Worm (Caenorhabditis elegans): ENCODE results near the gene srx-95.

srx-95 gene

ce11 chrII:6764734-6765133 is 10.2 kb upstream of the srx-95 start, which contains the start of gene nlp-50:
Gene nlp-50 (plus strand): TSS chrII:6765034.
- no peak for TF ChIP-seq unc-62 (GFP tag; optimal IDR thresholded peaks at IDR 0.05)

ce11 chrII:6756232-6756631 is 1.7 kb upstream of the srx-95 start, which contains the start of gene F41G3.3:
Gene F41G3.3 (plus strand): TSS chrII:6756532.
- TF ChIP-seq unc-62 (GFP tag; optimal IDR thresholded peaks at IDR 0.05): no peak

ce11 chrII:6752850-6753249 is 1.7 kb downstream of the srx-95 start, which contains the start of gene F41G3.21:
Gene F41G3.21 (minus strand): TSS chrII:6752950.
- no peak for TF ChIP-seq unc-62 (GFP tag; optimal IDR thresholded peaks at IDR 0.05)

- TF ChIP-seq unc-62 (GFP tag; optimal IDR thresholded peaks at IDR 0.05): no peak
Measured at ce11 chrII:6752027-6752426, 2.5 kb downstream of the srx-95 start, which contains the start of gene F41G3.19. Gene F41G3.19 (minus strand): TSS chrII:6752127.

- no peak for TF ChIP-seq unc-62 (GFP tag; optimal IDR thresholded peaks at IDR 0.05)
Measured at ce11 chrII:6750929-6751328, 3.6 kb downstream of the srx-95 start, which contains the start of gene F41G3.20. Gene F41G3.20 (minus strand): TSS chrII:6751029.

ce11 chrII:6749422-6749821 is 5.1 kb downstream of the srx-95 start, which contains the start of gene F41G3.10:
Gene F41G3.10 (minus strand): TSS chrII:6749522.
- no peak for TF ChIP-seq unc-62 (GFP tag; optimal IDR thresholded peaks at IDR 0.05)

- no peak for TF ChIP-seq unc-62 (GFP tag; optimal IDR thresholded peaks at IDR 0.05)
Measured at ce11 chrII:6746404-6746803, 8.2 kb downstream of the srx-95 start, which contains the start of gene F41G3.5. Gene F41G3.5 (plus strand): TSS chrII:6746704.

- no peak for TF ChIP-seq unc-62 (GFP tag; optimal IDR thresholded peaks at IDR 0.05)
Measured at ce11 chrII:6745783-6746182, 8.8 kb downstream of the srx-95 start, which contains the start of gene ins-14. Gene ins-14 (minus strand): TSS chrII:6745814.

- no peak for TF ChIP-seq unc-62 (GFP tag; optimal IDR thresholded peaks at IDR 0.05)
Measured at ce11 chrII:6744648-6745047, 9.9 kb downstream of the srx-95 start, which contains the start of gene ins-15. Gene ins-15 (minus strand): TSS chrII:6744748.

ce11 chrII:6742614-6743013 is 12.0 kb downstream of the srx-95 start, which contains the start of gene F41G3.6:
Gene F41G3.6 (plus strand): TSS chrII:6742914.
- TF ChIP-seq unc-62 (GFP tag; optimal IDR thresholded peaks at IDR 0.05): no peak

ce11 chrII:6741428-6741827 is 13.1 kb downstream of the srx-95 start, which contains the start of gene exos-8:
Gene exos-8 (plus strand): TSS chrII:6741691.
- TF ChIP-seq unc-62 (GFP tag; optimal IDR thresholded peaks at IDR 0.05): no peak

- TF ChIP-seq unc-62 (GFP tag; optimal IDR thresholded peaks at IDR 0.05): no peak
Measured at ce11 chrII:6736604-6737003, 18.0 kb downstream of the srx-95 start, which contains the start of gene T14B4.1. Gene T14B4.1 (plus strand): TSS chrII:6736904.

ce11 chrII:6736066-6736465 is 18.5 kb downstream of the srx-95 start, which contains the start of gene mrps-18.C:
Gene mrps-18.C (plus strand): TSS chrII:6736203.
- no peak for TF ChIP-seq unc-62 (GFP tag; optimal IDR thresholded peaks at IDR 0.05)

- TF ChIP-seq unc-62 (GFP tag; optimal IDR thresholded peaks at IDR 0.05): no peak
Measured at ce11 chrII:6734674-6735073, 19.9 kb downstream of the srx-95 start, which contains the start of gene T14B4.3. Gene T14B4.3 (plus strand): TSS chrII:6734937.

- TF ChIP-seq unc-62 (GFP tag; optimal IDR thresholded peaks at IDR 0.05): no peak
Measured at ce11 chrII:6733718-6734117, 20.9 kb downstream of the srx-95 start, which contains the start of gene T14B4.9. Gene T14B4.9 (minus strand): TSS chrII:6733818.

- no peak for TF ChIP-seq unc-62 (GFP tag; optimal IDR thresholded peaks at IDR 0.05)
Measured at ce11 chrII:6729331-6729730, 25.2 kb downstream of the srx-95 start, which contains the start of gene T14B4.8. Gene T14B4.8 (minus strand): TSS chrII:6729390.

ce11 chrII:6726814-6727213 is 27.8 kb downstream of the srx-95 start:
- TF ChIP-seq unc-62 (GFP tag; optimal IDR thresholded peaks at IDR 0.05): no peak

All from whole organism, dauer.